Fruit fly (Drosophila melanogaster): ENCODE data around the gene CG13895.

The CG13895 gene

DNA sequence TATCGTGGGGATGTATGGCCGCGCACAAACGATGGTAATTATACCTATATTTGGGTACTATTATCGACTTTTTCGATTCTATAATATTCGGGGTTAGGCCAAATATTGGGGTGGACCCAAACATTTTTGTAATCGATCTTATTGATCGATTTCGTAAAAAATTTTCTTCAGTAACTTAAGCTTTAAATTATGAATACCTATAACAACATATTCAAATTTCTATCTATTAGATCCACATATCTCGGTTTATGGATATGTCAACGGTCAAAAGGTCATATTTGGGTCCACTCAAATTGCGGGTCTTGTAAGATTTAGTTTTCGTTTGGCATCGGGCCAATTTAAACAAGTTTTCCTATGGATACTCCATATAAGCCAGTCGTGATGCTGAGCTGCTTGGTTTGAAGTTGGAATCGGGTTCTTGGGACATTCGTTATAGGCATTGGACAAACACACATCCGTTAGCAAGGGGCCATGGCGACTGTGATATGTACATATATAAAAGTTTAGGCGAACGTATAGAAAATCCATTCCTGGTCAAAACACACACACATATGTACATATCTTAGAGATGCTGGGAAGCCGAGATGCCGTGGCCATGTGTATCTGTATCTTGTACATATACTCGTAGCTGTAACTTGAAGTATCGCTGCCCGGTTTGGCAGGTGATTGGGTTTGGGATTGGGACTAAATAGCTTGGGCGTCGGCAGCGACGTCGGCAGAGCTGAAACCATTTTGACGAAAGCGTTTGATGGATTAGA lies 7.7 kb downstream of the CG13895 start (continued):
- TF ChIP-seq lov (optimal IDR thresholded peaks at IDR 0.05) (no peak), lov (GFP tag; IDR thresholded peaks at IDR 0.05) (no peak), CG14050 (GFP tag; IDR thresholded peaks at IDR 0.05) (peak; percentile 44; the same call in 1 of the 3 replicates), tup (GFP tag; optimal IDR thresholded peaks at IDR 0.05) (no peak), inv (GFP tag; IDR thresholded peaks at IDR 0.05; ENCODE audit: partially characterized antibody) (no peak), sug (tag; optimal IDR thresholded peaks at IDR 0.05) (peak; percentile 27), kni (GFP tag; optimal IDR thresholded peaks at IDR 0.05) (no peak), HLH4C (GFP tag; IDR thresholded peaks at IDR 0.05; ENCODE audit: partially characterized antibody) (no peak), Sox102F (GFP tag; optimal IDR thresholded peaks at IDR 0.05) (peak; percentile 67), CG5953 (GFP tag; IDR thresholded peaks at IDR 0.05) (no peak), CG8944 (GFP tag; optimal IDR thresholded peaks at IDR 0.05) (no peak), tx (GFP tag; optimal IDR thresholded peaks at IDR 0.05) (no peak), stwl (tag; optimal IDR thresholded peaks at IDR 0.05) (no peak), CG11398 (GFP tag; optimal IDR thresholded peaks at IDR 0.05) (no peak), sr (GFP tag; IDR thresholded peaks at IDR 0.05) (no peak), Sry-δ (GFP tag; optimal IDR thresholded peaks at IDR 0.05) (no peak), cwo (GFP tag; optimal IDR thresholded peaks at IDR 0.05) (peak; percentile 46), CG8089 (GFP tag; optimal IDR thresholded peaks at IDR 0.05) (no peak), CG4404 (GFP tag; IDR thresholded peaks at IDR 0.05) (no peak), CG34224 (GFP tag; IDR thresholded peaks at IDR 0.05; ENCODE audit: partially characterized antibody) (no peak), aop (GFP tag; IDR thresholded peaks at IDR 0.05) (no peak), Antp (GFP tag; optimal IDR thresholded peaks at IDR 0.05) (no peak), onecut (GFP tag; IDR thresholded peaks at IDR 0.05) (peak; percentile 50), lilli (GFP tag; optimal IDR thresholded peaks at IDR 0.05) (peak; percentile 66), ro (GFP tag; IDR thresholded peaks at IDR 0.05) (no peak), ci (GFP tag; IDR thresholded peaks at IDR 0.05) (peak; percentile 60; the same call in 2 of the 3 replicates), CG10462 (GFP tag; optimal IDR thresholded peaks at IDR 0.05) (peak; percentile 20), chinmo (GFP tag; IDR thresholded peaks at IDR 0.05; ENCODE audit: partially characterized antibody) (no peak), CG15269 (tag; optimal IDR thresholded peaks at IDR 0.05) (peak; percentile 76), trh (GFP tag; optimal IDR thresholded peaks at IDR 0.05) (no peak), CG16815 (GFP tag; optimal IDR thresholded peaks at IDR 0.05) (peak; percentile 10), CG1647 (GFP tag; optimal IDR thresholded peaks at IDR 0.05) (no peak), CoRest (tag; optimal IDR thresholded peaks at IDR 0.05) (peak; percentile 58), vvl (GFP tag; IDR thresholded peaks at IDR 0.05) (peak; percentile 77), ind (GFP tag; optimal IDR thresholded peaks at IDR 0.05) (peak; percentile 21), Bteb2 (GFP tag; optimal IDR thresholded peaks at IDR 0.05) (peak; percentile 1), CG11560 (tag; IDR thresholded peaks at IDR 0.05) (no peak), Oli (tag; optimal IDR thresholded peaks at IDR 0.05) (peak; percentile 62), tin (GFP tag; optimal IDR thresholded peaks at IDR 0.05) (peak; percentile 38), CG1792 (GFP tag; optimal IDR thresholded peaks at IDR 0.05) (no peak), CG3847 (GFP tag; IDR thresholded peaks at IDR 0.05) (0 out of 2 replicates have a peak, but pooled peaks have one; percentile 13), CG16863 (GFP tag; optimal IDR thresholded peaks at IDR 0.05) (no peak), Abd-B (GFP tag; optimal IDR thresholded peaks at IDR 0.05) (no peak), CG9797 (GFP tag; optimal IDR thresholded peaks at IDR 0.05) (no peak), CG6813 (GFP tag; optimal IDR thresholded peaks at IDR 0.05) (peak; percentile 21), CG17612 (GFP tag; IDR thresholded peaks at IDR 0.05) (no peak), CG18619 (GFP tag; optimal IDR thresholded peaks at IDR 0.05) (peak; percentile 4), Dek (tag; optimal IDR thresholded peaks at IDR 0.05) (peak; percentile 21), Doc2 (GFP tag; IDR thresholded peaks at IDR 0.05) (no peak), tna (GFP tag; IDR thresholded peaks at IDR 0.05; ENCODE audit: partially characterized antibody) (no peak)

Measured in whole organism, embryonic.